Fruit fly (Drosophila melanogaster): ENCODE measurements around the gene Set8.

Gene Set8

DNA sequence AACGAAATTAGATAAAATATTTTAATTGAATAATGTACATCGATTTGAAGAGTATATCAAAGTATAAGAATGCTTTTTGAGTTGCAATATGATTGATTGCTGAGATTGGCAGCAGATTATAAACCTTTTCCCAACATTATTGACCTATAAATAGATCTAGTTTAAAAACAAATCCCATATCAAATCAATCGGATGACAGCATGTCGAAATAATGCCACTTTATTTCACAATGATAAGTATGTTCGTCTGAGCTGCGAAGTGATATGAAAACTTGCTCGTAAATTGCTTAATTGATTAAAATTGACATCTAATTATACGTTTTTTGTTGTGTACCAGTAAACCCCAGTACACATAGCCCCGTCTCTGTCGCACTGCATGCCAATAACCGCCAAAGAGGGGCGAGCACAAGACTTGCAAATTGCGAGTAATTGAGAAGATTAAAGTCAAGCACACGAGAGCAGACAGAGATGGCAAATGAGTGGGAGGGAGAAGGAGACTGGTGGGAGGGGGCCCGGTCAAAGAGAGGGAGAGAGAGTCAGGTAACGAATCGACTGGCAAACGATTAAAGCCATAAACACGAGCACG is 32.7 kb upstream of the Set8 start:
- TF ChIP-seq zfh2 (GFP tag; optimal IDR thresholded peaks at IDR 0.05) (peak; percentile 65), CG17912 (GFP tag; optimal IDR thresholded peaks at IDR 0.05) (no peak), wdn (GFP tag; IDR thresholded peaks at IDR 0.05) (no peak), CG15269 (tag; optimal IDR thresholded peaks at IDR 0.05) (peak; percentile 47), Fer1 (GFP tag; optimal IDR thresholded peaks at IDR 0.05) (no peak), CG11504 (tag; optimal IDR thresholded peaks at IDR 0.05) (peak; percentile 22), nmo (GFP tag; optimal IDR thresholded peaks at IDR 0.05) (peak; percentile 42), Mes4 (GFP tag; optimal IDR thresholded peaks at IDR 0.05) (no peak), chinmo (GFP tag; IDR thresholded peaks at IDR 0.05; ENCODE audit: partially characterized antibody) (no peak), lmd (GFP tag; IDR thresholded peaks at IDR 0.05) (no peak), btn (GFP tag; optimal IDR thresholded peaks at IDR 0.05) (no peak), pan (optimal IDR thresholded peaks at IDR 0.05) (no peak), pan (GFP tag; optimal IDR thresholded peaks at IDR 0.05 in 1 of 2, IDR thresholded peaks at IDR 0.05 in 1 of 2) (no peak), CG12769 (tag; optimal IDR thresholded peaks at IDR 0.05) (no peak), Ets65A (GFP tag) (peak; percentile 79), Ssrp (tag; optimal IDR thresholded peaks at IDR 0.05) (peak; percentile 37), CG18619 (GFP tag; optimal IDR thresholded peaks at IDR 0.05) (peak; percentile 55), crc (GFP tag; optimal IDR thresholded peaks at IDR 0.05) (peak; percentile 49), jing (GFP tag; optimal IDR thresholded peaks at IDR 0.05) (peak; percentile 43), usp (GFP tag; optimal IDR thresholded peaks at IDR 0.05) (no peak), CG18262 (tag; optimal IDR thresholded peaks at IDR 0.05) (no peak), CG31388 (GFP tag; optimal IDR thresholded peaks at IDR 0.05) (no peak), CG17385 (GFP tag; optimal IDR thresholded peaks at IDR 0.05) (peak; percentile 18), tup (GFP tag; optimal IDR thresholded peaks at IDR 0.05) (no peak), scrt (GFP tag; optimal IDR thresholded peaks at IDR 0.05) (peak; percentile 14), Rfx (GFP tag; IDR thresholded peaks at IDR 0.05) (no peak), CG8924 (tag; optimal IDR thresholded peaks at IDR 0.05) (peak; percentile 18), CG10209 (GFP tag; optimal IDR thresholded peaks at IDR 0.05) (peak; percentile 68), CG10147 (GFP tag; optimal IDR thresholded peaks at IDR 0.05) (peak; percentile 52), aop (GFP tag; IDR thresholded peaks at IDR 0.05) (no peak), CG12155 (GFP tag; optimal IDR thresholded peaks at IDR 0.05) (peak; percentile 34), CG9437 (GFP tag; optimal IDR thresholded peaks at IDR 0.05) (no peak), sim (GFP tag; IDR thresholded peaks at IDR 0.05) (no peak), Sox100B (GFP tag; optimal IDR thresholded peaks at IDR 0.05) (peak; percentile 7), Abd-B (GFP tag; optimal IDR thresholded peaks at IDR 0.05) (peak; percentile 41), CG30403 (GFP tag; optimal IDR thresholded peaks at IDR 0.05) (peak; percentile 50), CG18599 (GFP tag; optimal IDR thresholded peaks at IDR 0.05) (peak; percentile 22), lilli (GFP tag; optimal IDR thresholded peaks at IDR 0.05) (peak; percentile 54), CG15011 (GFP tag; optimal IDR thresholded peaks at IDR 0.05) (peak; percentile 25), dpn (GFP tag; optimal IDR thresholded peaks at IDR 0.05) (peak; percentile 25 to 63), HmgZ (tag; optimal IDR thresholded peaks at IDR 0.05) (peak; percentile 4), D19A (tag; optimal IDR thresholded peaks at IDR 0.05) (peak; percentile 10), CG14441 (GFP tag; IDR thresholded peaks at IDR 0.05) (no peak), CG6272 (GFP tag; IDR thresholded peaks at IDR 0.05) (no peak; the same call in 1 of the 2 replicates), eve (GFP tag; optimal IDR thresholded peaks at IDR 0.05) (peak in 1 of 2 experiments; percentile 90), Atf-2 (GFP tag; optimal IDR thresholded peaks at IDR 0.05) (peak; percentile 61), Med (GFP tag) (peak; percentile 80), Lhr (GFP tag; optimal IDR thresholded peaks at IDR 0.05) (no peak), Oli (tag; optimal IDR thresholded peaks at IDR 0.05) (peak; percentile 72), CG11093 (GFP tag; IDR thresholded peaks at IDR 0.05) (no peak), bbx (GFP tag; IDR thresholded peaks at IDR 0.05; ENCODE audit: partially characterized antibody) (no peak)

All from whole organism, embryonic.